Fruit fly (Drosophila melanogaster) whole organism, prepupa: ENCODE measurements around the gene ppk31.

ENCODE experiments used
- CG11902 ChIP-seq: fragments of 200-800 bp; sonication (Bioruptor generic); optimal IDR thresholded peaks from 3 replicates; lab custom pipeline; 2016; ENCODE audit warnings: missing biosample characterization, missing genetic modification characterization
- CG1621 ChIP-seq: fragments of 200-800 bp; sonication (Bioruptor generic); optimal IDR thresholded peaks from 3 replicates; lab custom pipeline; 2018; ENCODE audit warnings: missing biosample characterization, mild to moderate bottlenecking, missing genetic modification characterization
- CG6163 ChIP-seq: fragments of 200-800 bp; sonication (Bioruptor generic); IDR thresholded peaks from 3 replicates; pipeline ENCODE4 v1.3.6; 2022; ENCODE audit warnings: missing biosample characterization, missing genetic modification characterization
- OdsH ChIP-seq: fragments of 200-800 bp; sonication (Bioruptor generic); optimal IDR thresholded peaks from 3 replicates; lab custom pipeline; 2016; ENCODE audit warnings: missing biosample characterization, missing genetic modification characterization
- Sox102F ChIP-seq: fragments of 200-800 bp; sonication (Bioruptor generic); optimal IDR thresholded peaks from 2 replicates; lab custom pipeline; 2016; ENCODE audit warnings: missing biosample characterization, mild to moderate bottlenecking, missing genetic modification characterization
- Sox14 ChIP-seq: fragments of 200-800 bp; sonication (Bioruptor generic); optimal IDR thresholded peaks from 3 replicates; lab custom pipeline; 2016; ENCODE audit warnings: missing biosample characterization, missing genetic modification characterization
- esn ChIP-seq: fragments of 200-800 bp; sonication (Bioruptor generic); optimal IDR thresholded peaks from 2 replicates; lab custom pipeline; 2016; ENCODE audit warnings: missing biosample characterization, mild to moderate bottlenecking, missing genetic modification characterization, moderate library complexity
- ss ChIP-seq, 2 experiments: fragments of 200-800 bp; sonication (Bioruptor generic); optimal IDR thresholded peaks; 2 replicates in 1 of 2; 3 replicates in 1 of 2; lab custom pipeline; 2017 to 2018; ENCODE audit warnings: mild to moderate bottlenecking in 2 of 2, missing biosample characterization in 2 of 2, missing genetic modification characterization in 2 of 2, moderate library complexity in 1 of 2

dm6 chr3R:27160858-27161257, 2.1 kb upstream of the ppk31 start, which contains the start of gene CG5909:
- TF ChIP-seq ss (GFP tag; optimal IDR thresholded peaks at IDR 0.05; lab: Kevin White, UChicago) (no peak), CG11902 (GFP tag; lab: Kevin White, UChicago) (no peak), esn (GFP tag; lab: Kevin White, UChicago) (no peak), CG1621 (tag; lab: Kevin White, UChicago) (no peak), CG6163 (GFP tag; lab: Robert Waterston, UW) (no peak), OdsH (GFP tag; lab: Kevin White, UChicago) (no peak), Sox102F (GFP tag; lab: Kevin White, UChicago) (no peak), Sox14 (GFP tag; lab: Kevin White, UChicago) (no peak)
